Fruit fly (Drosophila melanogaster) whole organism, embryonic: ENCODE data around the gene Doc2.

Source experiments
- Aef1 ChIP-seq: fragments of 200-800 bp; sonication (Bioruptor generic); IDR thresholded peaks from 3 replicates; pipeline ENCODE4 v1.3.6; 2022; ENCODE audit warnings: missing biosample characterization, missing genetic modification characterization
- Atf6 ChIP-seq: fragments of 200-800 bp; sonication (Bioruptor generic); IDR thresholded peaks from 2 replicates; pipeline ENCODE4 v1.3.6; 2022; ENCODE audit warnings: missing biosample characterization, missing genetic modification characterization
- CG10654 ChIP-seq: fragments of 200-800 bp; sonication (Bioruptor generic); optimal IDR thresholded peaks from 2 replicates; lab custom pipeline; 2016; ENCODE audit warnings: missing biosample characterization, missing genetic modification characterization
- CG11696 ChIP-seq: fragments of 200-800 bp; sonication (Bioruptor generic); IDR thresholded peaks from 2 replicates; pipeline ENCODE4 v1.3.6; 2022; ENCODE audit warnings: missing biosample characterization, missing genetic modification characterization
- CG14050 ChIP-seq: fragments of 200-800 bp; sonication (Bioruptor generic); IDR thresholded peaks from 3 replicates; pipeline ENCODE4 v1.3.6; 2022; ENCODE audit warnings: missing biosample characterization, missing genetic modification characterization
- CG14441 ChIP-seq: fragments of 200-800 bp; sonication (Bioruptor generic); IDR thresholded peaks from 2 replicates; pipeline ENCODE4 v1.3.6; 2022; ENCODE audit warnings: missing biosample characterization, missing genetic modification characterization
- CG15073 ChIP-seq: fragments of 200-800 bp; sonication (Bioruptor generic); optimal IDR thresholded peaks from 2 replicates; lab custom pipeline; 2016; ENCODE audit warnings: missing biosample characterization, missing genetic modification characterization
- CG16779 ChIP-seq: fragments of 200-800 bp; sonication (Bioruptor generic); IDR thresholded peaks from 2 replicates; pipeline ENCODE4 v1.3.6; 2022; ENCODE audit warnings: missing biosample characterization, missing genetic modification characterization
- CG2678 ChIP-seq: fragments of 200-800 bp; sonication (Bioruptor generic); optimal IDR thresholded peaks from 3 replicates; lab custom pipeline; 2019; ENCODE audit warnings: missing biosample characterization, mild to moderate bottlenecking, missing genetic modification characterization, moderate library complexity
- CG2875 ChIP-seq: fragments of 200-800 bp; sonication (Bioruptor generic); optimal IDR thresholded peaks from 2 replicates; lab custom pipeline; 2017; ENCODE audit warnings: missing biosample characterization, mild to moderate bottlenecking, missing genetic modification characterization, missing genetic modification reagents
- CG30431 ChIP-seq: fragments of 200-800 bp; sonication (Bioruptor generic); optimal IDR thresholded peaks from 2 replicates; lab custom pipeline; 2017; ENCODE audit warnings: missing biosample characterization, missing genetic modification characterization
- CG3065 ChIP-seq: fragments of 200-800 bp; sonication (Bioruptor generic); optimal IDR thresholded peaks from 2 replicates; lab custom pipeline; 2016; ENCODE audit warnings: missing biosample characterization, missing genetic modification characterization
- CG34376 ChIP-seq: fragments of 200-800 bp; sonication (Bioruptor generic); optimal IDR thresholded peaks from 2 replicates; lab custom pipeline; 2018; ENCODE audit warnings: missing biosample characterization, mild to moderate bottlenecking, missing genetic modification characterization
- CG3726 ChIP-seq: fragments of 200-800 bp; sonication (Bioruptor generic); IDR thresholded peaks from 3 replicates; pipeline ENCODE4, ENCODE4 v1.3.6; 2022; ENCODE audit warnings: missing biosample characterization, missing genetic modification characterization
- CG4707 ChIP-seq: fragments of 200-800 bp; sonication (Bioruptor generic); optimal IDR thresholded peaks from 2 replicates; lab custom pipeline; 2018; ENCODE audit warnings: missing biosample characterization, mild to moderate bottlenecking, missing genetic modification characterization, moderate library complexity
- CG4820 ChIP-seq: fragments of 200-800 bp; sonication (Bioruptor generic); optimal IDR thresholded peaks from 3 replicates; lab custom pipeline; 2016; ENCODE audit warnings: missing biosample characterization, missing genetic modification characterization
- CG6654 ChIP-seq: fragments of 200-800 bp; sonication (Bioruptor generic); optimal IDR thresholded peaks from 2 replicates; lab custom pipeline; 2017; ENCODE audit warnings: missing biosample characterization, mild to moderate bottlenecking, missing genetic modification characterization
- CG6813 ChIP-seq: fragments of 200-800 bp; sonication (Bioruptor generic); optimal IDR thresholded peaks from 2 replicates; lab custom pipeline; 2017; ENCODE audit warnings: missing biosample characterization, missing genetic modification characterization, mild to moderate bottlenecking, moderate library complexity, missing genetic modification reagents
- CG8281 ChIP-seq: fragments of 200-800 bp; sonication (Bioruptor generic); optimal IDR thresholded peaks from 2 replicates; lab custom pipeline; 2018; ENCODE audit warnings: missing biosample characterization, mild to moderate bottlenecking, missing genetic modification characterization, moderate library complexity
- CG9932 ChIP-seq: fragments of 200-800 bp; sonication (Bioruptor generic); IDR thresholded peaks from 2 replicates; pipeline ENCODE4 v1.3.6; 2022; ENCODE audit warnings: missing biosample characterization, missing genetic modification characterization
- Chrac-16 ChIP-seq: fragments of 200-800 bp; sonication (Bioruptor generic); optimal IDR thresholded peaks from 3 replicates; lab custom pipeline; 2016; ENCODE audit warnings: missing biosample characterization, missing genetic modification characterization
- Dref ChIP-seq: fragments of 200-800 bp; sonication (Bioruptor generic); IDR thresholded peaks from 2 replicates; pipeline ENCODE4 v1.3.6; 2022; ENCODE audit warnings: missing biosample characterization, missing genetic modification characterization
- E2f2 ChIP-seq: fragments of 200-800 bp; sonication (Bioruptor generic); IDR thresholded peaks from 2 replicates; pipeline ENCODE4 v1.3.6; 2022; ENCODE audit warnings: missing biosample characterization, missing genetic modification characterization
- Gsc ChIP-seq: fragments of 200-800 bp; sonication (Bioruptor generic); IDR thresholded peaks from 2 replicates; pipeline ENCODE4 v1.3.6; 2022; ENCODE audit warnings: missing biosample characterization, missing genetic modification characterization
- Gug ChIP-seq: fragments of 200-800 bp; sonication (Bioruptor generic); IDR thresholded peaks from 4 replicates; pipeline ENCODE4 v1.3.6; 2022; ENCODE audit warnings: missing biosample characterization, missing genetic modification characterization
- H15 ChIP-seq: fragments of 200-800 bp; sonication (Bioruptor generic); IDR thresholded peaks from 3 replicates; pipeline ENCODE4 v1.3.6; 2022; ENCODE audit warnings: missing biosample characterization, missing genetic modification characterization
- HLH3B ChIP-seq: fragments of 200-800 bp; sonication (Bioruptor generic); IDR thresholded peaks from 2 replicates; pipeline ENCODE4 v1.3.6; 2022; ENCODE audit warnings: missing biosample characterization, missing genetic modification characterization
- MTF-1 ChIP-seq: fragments of 200-800 bp; sonication (Bioruptor generic); optimal IDR thresholded peaks from 2 replicates; lab custom pipeline; 2018; ENCODE audit warnings: missing biosample characterization, mild to moderate bottlenecking, missing genetic modification characterization, borderline replicate concordance
- Max ChIP-seq: fragments of 200-800 bp; sonication (Bioruptor generic); optimal IDR thresholded peaks from 2 replicates; lab custom pipeline; 2016; ENCODE audit warnings: missing biosample characterization, mild to moderate bottlenecking, missing genetic modification characterization
- Mrtf ChIP-seq: fragments of 200-800 bp; sonication (Bioruptor generic); IDR thresholded peaks from 3 replicates; pipeline ENCODE4 v1.3.6; 2022; ENCODE audit warnings: missing biosample characterization, missing genetic modification characterization
- NC2β ChIP-seq: fragments of 200-800 bp; sonication (Bioruptor generic); optimal IDR thresholded peaks from 2 replicates; lab custom pipeline; 2016; ENCODE audit warnings: missing biosample characterization, missing genetic modification characterization
- Oli ChIP-seq: fragments of 200-800 bp; sonication (Bioruptor generic); optimal IDR thresholded peaks from 2 replicates; lab custom pipeline; 2018; ENCODE audit warnings: missing biosample characterization, mild to moderate bottlenecking, missing genetic modification characterization, moderate library complexity
- Sin3A ChIP-seq: fragments of >200 bp; optimal IDR thresholded peaks from 2 replicates; lab custom pipeline; 2018
- Sry-δ ChIP-seq: fragments of 200-800 bp; sonication (Bioruptor generic); optimal IDR thresholded peaks from 2 replicates; lab custom pipeline; 2016; ENCODE audit warnings: missing biosample characterization, missing genetic modification characterization
- bab2 ChIP-seq: fragments of 200-800 bp; sonication (Bioruptor generic); optimal IDR thresholded peaks from 2 replicates; lab custom pipeline; 2016; ENCODE audit warnings: missing biosample characterization, missing genetic modification characterization
- bbx ChIP-seq: fragments of 200-800 bp; sonication (Bioruptor generic); IDR thresholded peaks from 2 replicates; pipeline ENCODE4 v1.3.6; 2022; ENCODE audit warnings: missing biosample characterization, missing genetic modification characterization; ENCODE audit not compliant: partially characterized antibody
- bowl ChIP-seq: fragments of 200-800 bp; sonication (Bioruptor generic); IDR thresholded peaks from 2 replicates; pipeline ENCODE4 v1.3.6; 2022; ENCODE audit warnings: missing biosample characterization, missing genetic modification characterization
- chinmo ChIP-seq: fragments of 200-800 bp; sonication (Bioruptor generic); IDR thresholded peaks from 4 replicates; pipeline ENCODE4 v1.3.6; 2022; ENCODE audit warnings: missing biosample characterization, missing genetic modification characterization; ENCODE audit not compliant: partially characterized antibody
- corto ChIP-seq: fragments of 200-800 bp; sonication (Bioruptor generic); optimal IDR thresholded peaks from 2 replicates; lab custom pipeline; 2016; ENCODE audit warnings: missing biosample characterization, mild to moderate bottlenecking, missing genetic modification characterization, moderate library complexity
- dan ChIP-seq: fragments of 200-800 bp; sonication (Bioruptor generic); IDR thresholded peaks from 2 replicates; pipeline ENCODE4 v1.3.6; 2022; ENCODE audit warnings: missing biosample characterization, missing genetic modification characterization
- gfzf ChIP-seq: fragments of 200-800 bp; sonication (Bioruptor generic); optimal IDR thresholded peaks from 2 replicates; lab custom pipeline; 2016; ENCODE audit warnings: missing biosample characterization, mild to moderate bottlenecking, missing genetic modification characterization, moderate library complexity
- ham ChIP-seq: fragments of 200-800 bp; sonication (Bioruptor generic); IDR thresholded peaks from 2 replicates; pipeline ENCODE4 v1.3.6; 2022; ENCODE audit warnings: missing biosample characterization, missing genetic modification characterization
- jumu ChIP-seq: fragments of 200-800 bp; sonication (Bioruptor generic); optimal IDR thresholded peaks from 3 replicates; lab custom pipeline; 2016; ENCODE audit warnings: missing biosample characterization, missing genetic modification characterization
- kay ChIP-seq: fragments of 200-800 bp; sonication (Bioruptor generic); optimal IDR thresholded peaks from 2 replicates; lab custom pipeline; 2016; ENCODE audit warnings: missing biosample characterization, missing genetic modification characterization
- ken ChIP-seq: fragments of 200-800 bp; sonication (Bioruptor generic); IDR thresholded peaks from 3 replicates; pipeline ENCODE4 v1.3.6; 2022; ENCODE audit warnings: missing biosample characterization, missing genetic modification characterization
- nerfin-2 ChIP-seq: fragments of 200-800 bp; sonication (Bioruptor generic); IDR thresholded peaks from 2 replicates; pipeline ENCODE4 v1.3.6; 2022; ENCODE audit warnings: missing biosample characterization, missing genetic modification characterization; ENCODE audit not compliant: partially characterized antibody
- peb ChIP-seq: fragments of 200-800 bp; sonication (Bioruptor generic); IDR thresholded peaks from 2 replicates; pipeline ENCODE4 v1.3.6; 2022; ENCODE audit warnings: missing biosample characterization, missing genetic modification characterization
- slbo ChIP-seq: fragments of 200-800 bp; sonication (Bioruptor generic); IDR thresholded peaks from 2 replicates; pipeline ENCODE4 v1.3.6; 2022; ENCODE audit warnings: missing biosample characterization, missing genetic modification characterization
- slp2 ChIP-seq: fragments of 200-800 bp; sonication (Bioruptor generic); optimal IDR thresholded peaks from 2 replicates; lab custom pipeline; 2016; ENCODE audit warnings: missing biosample characterization, missing genetic modification characterization
- tgo ChIP-seq: fragments of 200-800 bp; sonication (Bioruptor generic); IDR thresholded peaks from 3 replicates; pipeline ENCODE4 v1.3.6; 2022; ENCODE audit warnings: missing biosample characterization, missing genetic modification characterization
- tna ChIP-seq: fragments of 200-800 bp; sonication (Bioruptor generic); IDR thresholded peaks from 2 replicates; pipeline ENCODE4 v1.3.6; 2022; ENCODE audit warnings: missing biosample characterization, missing genetic modification characterization; ENCODE audit not compliant: partially characterized antibody

Doc2 gene

DNA sequence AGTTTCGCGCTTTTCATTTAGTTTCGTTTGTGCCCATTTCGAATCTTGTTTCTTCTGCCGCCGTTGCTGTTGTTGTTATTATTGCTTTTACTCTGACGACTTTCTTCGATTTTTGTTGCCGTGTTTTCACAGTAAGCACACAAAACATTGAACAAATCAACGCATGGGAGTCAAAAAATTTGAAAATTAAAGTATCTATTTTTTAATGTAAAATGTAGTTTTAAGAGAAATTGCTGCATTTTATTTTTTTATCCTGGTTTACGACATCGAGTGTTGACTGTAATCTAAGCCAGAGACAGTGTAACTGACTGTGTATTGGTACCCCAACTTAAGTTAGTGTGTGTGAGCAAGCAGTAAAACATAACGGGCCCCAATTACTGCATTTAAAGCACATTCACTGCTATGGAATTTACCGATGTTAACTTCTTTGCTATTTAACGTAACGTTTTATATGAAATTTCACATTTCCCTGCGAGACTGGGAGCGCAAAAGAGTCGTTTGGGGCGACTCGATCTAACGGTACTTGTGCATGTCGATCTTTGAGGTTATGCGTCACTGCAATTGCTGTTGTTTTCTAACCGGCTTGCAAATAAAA, 22.8 kb downstream of the Doc2 start (continued):
- TF ChIP-seq Sin3A (lab: Kevin White, UChicago) (no peak), Aef1 (GFP tag; lab: Robert Waterston, UW) (peak; percentile 44; the same call in 1 of the 3 replicates), CG4707 (GFP tag; lab: Kevin White, UChicago) (peak; percentile 51), kay (GFP tag; lab: Kevin White, UChicago) (no peak), Atf6 (GFP tag; lab: Robert Waterston, UW) (no peak), Gsc (GFP tag; lab: Robert Waterston, UW) (no peak), E2f2 (GFP tag; lab: Robert Waterston, UW) (peak; percentile 22; the same call in 1 of the 2 replicates), bbx (GFP tag; lab: Robert Waterston, UW) (no peak), Oli (tag; lab: Kevin White, UChicago) (peak; percentile 65), gfzf (no peak), HLH3B (GFP tag; lab: Robert Waterston, UW) (peak; percentile 72), CG16779 (GFP tag; lab: Robert Waterston, UW) (no peak), CG6813 (no peak), CG34376 (GFP tag; lab: Kevin White, UChicago) (no peak), Max (peak; percentile 33), CG6654 (GFP tag; lab: Kevin White, UChicago) (peak; percentile 24), corto (GFP tag; lab: Kevin White, UChicago) (peak; percentile 44), CG15073 (GFP tag; lab: Kevin White, UChicago) (no peak), CG14441 (GFP tag; lab: Robert Waterston, UW) (peak; percentile 74), H15 (GFP tag; lab: Robert Waterston, UW) (peak; percentile 68; the same call in 2 of the 3 replicates), CG9932 (GFP tag; lab: Robert Waterston, UW) (peak; percentile 58), slp2 (GFP tag; lab: Kevin White, UChicago) (peak; percentile 40), slbo (GFP tag; lab: Robert Waterston, UW) (peak; percentile 66), CG8281 (tag; lab: Kevin White, UChicago) (no peak), NC2β (GFP tag; lab: Kevin White, UChicago) (peak; percentile 11), Mrtf (GFP tag; lab: Robert Waterston, UW) (peak; percentile 52; the same call in 1 of the 3 replicates), jumu (GFP tag; lab: Kevin White, UChicago) (peak; percentile 36), CG2875 (GFP tag; lab: Kevin White, UChicago) (peak; percentile 34), bowl (GFP tag; lab: Robert Waterston, UW) (peak; percentile 45; the same call in 1 of the 2 replicates), ham (no peak), bab2 (GFP tag; lab: Kevin White, UChicago) (peak; percentile 66), CG3726 (0 out of 3 replicates have a peak, but pooled peaks have one; percentile 43), ken (GFP tag; lab: Robert Waterston, UW) (peak; percentile 82; the same call in 2 of the 3 replicates), CG14050 (GFP tag; lab: Robert Waterston, UW) (peak; percentile 44; the same call in 1 of the 3 replicates), peb (GFP tag; lab: Robert Waterston, UW) (peak; percentile 52; the same call in 1 of the 2 replicates), Chrac-16 (GFP tag; lab: Kevin White, UChicago) (peak; percentile 63), CG2678 (tag; lab: Kevin White, UChicago) (no peak), CG4820 (GFP tag; lab: Kevin White, UChicago) (peak; percentile 30), CG3065 (GFP tag; lab: Kevin White, UChicago) (no peak), chinmo (GFP tag; lab: Robert Waterston, UW) (no peak), Dref (GFP tag; lab: Robert Waterston, UW) (no peak), tna (no peak), CG30431 (peak; percentile 38), tgo (GFP tag; lab: Robert Waterston, UW) (peak; percentile 61; the same call in 2 of the 3 replicates), CG10654 (GFP tag; lab: Kevin White, UChicago) (peak; percentile 34), Sry-δ (GFP tag; lab: Kevin White, UChicago) (no peak), Gug (peak; percentile 55; the same call in 2 of the 4 replicates), nerfin-2 (GFP tag; lab: Robert Waterston, UW) (no peak), MTF-1 (GFP tag; lab: Kevin White, UChicago) (peak; percentile 21), dan (no peak), CG11696 (peak; percentile 50; the same call in 1 of the 2 replicates)
